Worm (Caenorhabditis elegans): ENCODE measurements around the gene ZK757.2.
A peak's percentile ranks its signal among the peaks of the same experiment; 100 is the strongest.

ZK757.2 gene

ce11 chrIII:9861470-9862342 is 17.0 kb downstream of the ZK757.2 start:
- TF ChIP-seq lim-6 (tag; optimal IDR thresholded peaks at IDR 0.05), result peak; percentile 75
- TF ChIP-seq rnt-1 (tag; optimal IDR thresholded peaks at IDR 0.05), result peak; percentile 47
- TF ChIP-seq odd-2 (tag; optimal IDR thresholded peaks at IDR 0.05), result peak; percentile 63
- TF ChIP-seq ttx-3 (tag; optimal IDR thresholded peaks at IDR 0.05), result peak; percentile 84
- peak; percentile 77 for TF ChIP-seq sox-2 (GFP tag; IDR thresholded peaks at IDR 0.05)
- no peak for TF ChIP-seq pros-1 (tag; optimal IDR thresholded peaks at IDR 0.05)
- peak; percentile 70 for TF ChIP-seq ceh-9 (tag; optimal IDR thresholded peaks at IDR 0.05)
- TF ChIP-seq ceh-48 (tag; optimal IDR thresholded peaks at IDR 0.05), result peak; percentile 74
- TF ChIP-seq ahr-1 (tag; optimal IDR thresholded peaks at IDR 0.05), result peak; percentile 52
- TF ChIP-seq C38D4.7 (GFP tag; optimal IDR thresholded peaks at IDR 0.05), result peak; percentile 86
- TF ChIP-seq hlh-15 (tag; optimal IDR thresholded peaks at IDR 0.05), result peak; percentile 68
- TF ChIP-seq nfya-1 (tag; optimal IDR thresholded peaks at IDR 0.05), result peak; percentile 58
- TF ChIP-seq hlh-30 (tag; optimal IDR thresholded peaks at IDR 0.05; ENCODE audit: insufficient read depth), result peak; percentile 74
- peak; percentile 72 for TF ChIP-seq fax-1 (tag; optimal IDR thresholded peaks at IDR 0.05)
- TF ChIP-seq F13H6.1 (tag; optimal IDR thresholded peaks at IDR 0.05), result peak; percentile 70
- no peak for TF ChIP-seq ceh-22 (tag; optimal IDR thresholded peaks at IDR 0.05)
- peak; percentile 80 for TF ChIP-seq hlh-6 (tag; optimal IDR thresholded peaks at IDR 0.05)
- peak; percentile 57 for TF ChIP-seq unc-42 (tag; optimal IDR thresholded peaks at IDR 0.05)
- peak; percentile 86 for TF ChIP-seq pha-2 (tag; optimal IDR thresholded peaks at IDR 0.05)
- peak; percentile 82 for TF ChIP-seq ceh-6 (GFP tag; optimal IDR thresholded peaks at IDR 0.05)
- TF ChIP-seq pat-9 (tag; optimal IDR thresholded peaks at IDR 0.05), result peak; percentile 82
- peak; percentile 80 for TF ChIP-seq ref-2 (tag; optimal IDR thresholded peaks at IDR 0.05)
- no peak for TF ChIP-seq pax-1 (tag; optimal IDR thresholded peaks at IDR 0.05)
- peak; percentile 44 for TF ChIP-seq ceh-18 (tag; optimal IDR thresholded peaks at IDR 0.05)
- peak; percentile 32 for TF ChIP-seq dve-1 (tag; optimal IDR thresholded peaks at IDR 0.05)
- peak; percentile 63 for TF ChIP-seq C08G9.2 (tag; optimal IDR thresholded peaks at IDR 0.05)
- TF ChIP-seq ceh-14 (tag; optimal IDR thresholded peaks at IDR 0.05), result peak; percentile 86
- peak; percentile 73 for TF ChIP-seq ceh-31 (tag; optimal IDR thresholded peaks at IDR 0.05)
- no peak for TF ChIP-seq nhr-11 (tag; optimal IDR thresholded peaks at IDR 0.05)
- peak; percentile 72 for TF ChIP-seq lin-11 (tag; optimal IDR thresholded peaks at IDR 0.05)
- TF ChIP-seq tbx-7 (tag; optimal IDR thresholded peaks at IDR 0.05), result no peak
- no peak for TF ChIP-seq elt-4 (tag; optimal IDR thresholded peaks at IDR 0.05)
- peak; percentile 81 for TF ChIP-seq gmeb-2 (tag; optimal IDR thresholded peaks at IDR 0.05)
- TF ChIP-seq pha-4 (tag; optimal IDR thresholded peaks at IDR 0.05), result no peak
- peak; percentile 68 for TF ChIP-seq K09A11.1 (tag; optimal IDR thresholded peaks at IDR 0.05; ENCODE audit: insufficient read depth)
- TF ChIP-seq ceh-34 (tag; optimal IDR thresholded peaks at IDR 0.05), result peak; percentile 74
- TF ChIP-seq ets-4 (tag; optimal IDR thresholded peaks at IDR 0.05), result no peak
- TF ChIP-seq syd-9 (tag; optimal IDR thresholded peaks at IDR 0.05), result peak; percentile 86
- TF ChIP-seq npax-4 (tag; optimal IDR thresholded peaks at IDR 0.05), result peak; percentile 42
- TF ChIP-seq unc-3 (GFP tag; conservative IDR thresholded peaks at IDR 0.05), result peak; percentile 81
- peak; percentile 82 for TF ChIP-seq unc-3 (tag; optimal IDR thresholded peaks at IDR 0.05)
- TF ChIP-seq eyg-1 (tag; optimal IDR thresholded peaks at IDR 0.05), result peak; percentile 72
- peak; percentile 84 for TF ChIP-seq unc-86 (tag; optimal IDR thresholded peaks at IDR 0.05)
- peak; percentile 88 for TF ChIP-seq che-1 (tag; optimal IDR thresholded peaks at IDR 0.05)
- TF ChIP-seq ceh-19 (GFP tag; optimal IDR thresholded peaks at IDR 0.05), result peak; percentile 86
- peak; percentile 75 for TF ChIP-seq ceh-45 (GFP tag; IDR thresholded peaks at IDR 0.05)
- TF ChIP-seq nhr-232 (tag; optimal IDR thresholded peaks at IDR 0.05), result peak; percentile 85
- peak; percentile 85 for TF ChIP-seq elt-2 (tag; optimal IDR thresholded peaks at IDR 0.05)
- TF ChIP-seq sox-4 (tag; optimal IDR thresholded peaks at IDR 0.05), result peak; percentile 86
- TF ChIP-seq unc-55 (GFP tag; optimal IDR thresholded peaks at IDR 0.05), result no peak
- peak; percentile 76 for TF ChIP-seq fkh-6 (tag; optimal IDR thresholded peaks at IDR 0.05)

Measured in whole organism, late embryonic.